Worm (Caenorhabditis elegans) whole organism, L3 larva: ENCODE measurements around the gene Y57A10C.9.

Experiments used
- R02D3.7 ChIP-seq: fragments of 150-350 bp; optimal IDR thresholded peaks from 2 replicates; lab custom pipeline; 2014; ENCODE audit warnings: missing biosample characterization, missing genetic modification characterization
- ceh-16 ChIP-seq: sonication (generic microtip); optimal IDR thresholded peaks from 2 replicates; lab custom pipeline; 2017; ENCODE audit warnings: missing biosample characterization, missing genetic modification characterization
- ceh-28 ChIP-seq: fragments of 150-350 bp; optimal IDR thresholded peaks from 2 replicates; lab custom pipeline; 2014; ENCODE audit warnings: missing biosample characterization, missing genetic modification reagents, missing genetic modification characterization
- ceh-82 ChIP-seq: fragments of 150-350 bp; optimal IDR thresholded peaks from 2 replicates; lab custom pipeline; 2014; ENCODE audit warnings: missing biosample characterization, missing genetic modification characterization
- ceh-9 ChIP-seq: sonication (generic microtip); optimal IDR thresholded peaks from 2 replicates; lab custom pipeline; 2018; ENCODE audit warnings: missing biosample characterization, missing genetic modification characterization
- egl-5 ChIP-seq: fragments of 150-350 bp; optimal IDR thresholded peaks from 2 replicates; lab custom pipeline; 2017; ENCODE audit warnings: missing biosample characterization, missing genetic modification reagents, missing genetic modification characterization, inconsistent platforms
- elt-1 ChIP-seq: fragments of 150-350 bp; optimal IDR thresholded peaks from 2 replicates; lab custom pipeline; 2014; ENCODE audit warnings: missing biosample characterization, missing genetic modification characterization
- elt-2 ChIP-seq: sonication (generic microtip); optimal IDR thresholded peaks from 2 replicates; lab custom pipeline; 2016; ENCODE audit warnings: missing genetic modification reagents, mild to moderate bottlenecking, missing genetic modification characterization, missing compliant biosample characterization
- eor-1 ChIP-seq, 2 experiments: fragments of 150-350 bp; optimal IDR thresholded peaks; 2 replicates each; lab custom pipeline; 2014 to 2018; ENCODE audit warnings: missing biosample characterization in 2 of 2, missing genetic modification characterization in 2 of 2
- fkh-10 ChIP-seq: sonication (generic microtip); optimal IDR thresholded peaks from 2 replicates; lab custom pipeline; 2017; ENCODE audit warnings: missing biosample characterization, missing genetic modification reagents, missing genetic modification characterization
- fkh-2 ChIP-seq: fragments of 150-350 bp; optimal IDR thresholded peaks from 2 replicates; lab custom pipeline; 2014; ENCODE audit warnings: missing biosample characterization, missing genetic modification reagents, missing genetic modification characterization
- hmg-11 ChIP-seq: sonication (generic microtip); optimal IDR thresholded peaks from 2 replicates; lab custom pipeline; 2016; ENCODE audit warnings: missing genetic modification characterization, missing compliant biosample characterization
- jun-1 ChIP-seq: fragments of 150-350 bp; optimal IDR thresholded peaks from 2 replicates; lab custom pipeline; 2014; ENCODE audit warnings: missing biosample characterization, missing genetic modification reagents, missing genetic modification characterization
- lin-15B ChIP-seq: fragments of 150-350 bp; optimal IDR thresholded peaks from 2 replicates; lab custom pipeline; 2014; ENCODE audit warnings: missing biosample characterization, missing genetic modification characterization
- lin-39 ChIP-seq: fragments of 150-350 bp; optimal IDR thresholded peaks from 2 replicates; lab custom pipeline; 2018; ENCODE audit warnings: missing biosample characterization, missing genetic modification reagents, missing genetic modification characterization
- lsy-12 ChIP-seq: sonication (generic microtip); optimal IDR thresholded peaks from 2 replicates; lab custom pipeline; 2016; ENCODE audit warnings: mild to moderate bottlenecking, missing genetic modification characterization, missing compliant biosample characterization
- mdl-1 ChIP-seq: fragments of 150-350 bp; optimal IDR thresholded peaks from 2 replicates; lab custom pipeline; 2014; ENCODE audit warnings: missing biosample characterization, missing genetic modification characterization
- mml-1 ChIP-seq: fragments of 150-350 bp; sonication (generic microtip); optimal IDR thresholded peaks from 3 replicates; lab custom pipeline; 2014; ENCODE audit warnings: missing biosample characterization, missing genetic modification characterization
- nfya-1 ChIP-seq: sonication (generic microtip); optimal IDR thresholded peaks from 2 replicates; lab custom pipeline; 2017; ENCODE audit warnings: missing genetic modification characterization, mild to moderate bottlenecking, missing compliant biosample characterization, antibody characterized with exemption, moderate library complexity; ENCODE audit not compliant: insufficient read depth
- nhr-11 ChIP-seq: fragments of 150-350 bp; optimal IDR thresholded peaks from 2 replicates; lab custom pipeline; 2014; ENCODE audit warnings: missing biosample characterization, missing genetic modification characterization
- nhr-23 ChIP-seq: fragments of 150-350 bp; optimal IDR thresholded peaks from 2 replicates; lab custom pipeline; 2014; ENCODE audit warnings: missing biosample characterization, missing genetic modification reagents, missing genetic modification characterization
- nhr-237 ChIP-seq: fragments of 150-350 bp; optimal IDR thresholded peaks from 2 replicates; lab custom pipeline; 2014; ENCODE audit warnings: missing biosample characterization, missing genetic modification characterization
- nhr-28 ChIP-seq: fragments of 150-350 bp; optimal IDR thresholded peaks from 2 replicates; lab custom pipeline; 2014; ENCODE audit warnings: missing biosample characterization, missing genetic modification characterization
- nhr-76 ChIP-seq: fragments of 150-350 bp; sonication (generic microtip); optimal IDR thresholded peaks from 5 replicates; lab custom pipeline; 2014; ENCODE audit warnings: missing biosample characterization, missing genetic modification characterization
- pha-4 ChIP-seq: fragments of 150-350 bp; optimal IDR thresholded peaks from 2 replicates; lab custom pipeline; 2014; ENCODE audit warnings: missing biosample characterization, missing genetic modification reagents, missing genetic modification characterization
- pqm-1 ChIP-seq: fragments of 150-350 bp; optimal IDR thresholded peaks from 2 replicates; lab custom pipeline; 2017; ENCODE audit warnings: missing biosample characterization, missing genetic modification characterization, inconsistent platforms
- skn-1 ChIP-seq: fragments of 150-350 bp; optimal IDR thresholded peaks from 2 replicates; lab custom pipeline; 2014; ENCODE audit warnings: missing biosample characterization, missing genetic modification characterization
- snpc-4 ChIP-seq: fragments of 150-350 bp; optimal IDR thresholded peaks from 2 replicates; lab custom pipeline; 2014; ENCODE audit warnings: missing biosample characterization, missing genetic modification characterization
- tbx-2 ChIP-seq: sonication (generic microtip); optimal IDR thresholded peaks from 2 replicates; lab custom pipeline; 2016; ENCODE audit warnings: mild to moderate bottlenecking, missing genetic modification characterization, missing compliant biosample characterization
- unc-39 ChIP-seq: sonication (generic microtip); optimal IDR thresholded peaks from 4 replicates; lab custom pipeline; 2017; ENCODE audit warnings: missing biosample characterization, missing genetic modification characterization
- zag-1 ChIP-seq: fragments of 150-350 bp; optimal IDR thresholded peaks from 2 replicates; lab custom pipeline; 2014; ENCODE audit warnings: missing biosample characterization, missing genetic modification characterization
- ztf-11 ChIP-seq: fragments of 150-350 bp; optimal IDR thresholded peaks from 2 replicates; lab custom pipeline; 2014; ENCODE audit warnings: missing biosample characterization, missing genetic modification characterization
- ztf-4 ChIP-seq: fragments of 150-350 bp; optimal IDR thresholded peaks from 2 replicates; lab custom pipeline; 2014; ENCODE audit warnings: missing biosample characterization, missing genetic modification characterization

Y57A10C.9 gene

DNA sequence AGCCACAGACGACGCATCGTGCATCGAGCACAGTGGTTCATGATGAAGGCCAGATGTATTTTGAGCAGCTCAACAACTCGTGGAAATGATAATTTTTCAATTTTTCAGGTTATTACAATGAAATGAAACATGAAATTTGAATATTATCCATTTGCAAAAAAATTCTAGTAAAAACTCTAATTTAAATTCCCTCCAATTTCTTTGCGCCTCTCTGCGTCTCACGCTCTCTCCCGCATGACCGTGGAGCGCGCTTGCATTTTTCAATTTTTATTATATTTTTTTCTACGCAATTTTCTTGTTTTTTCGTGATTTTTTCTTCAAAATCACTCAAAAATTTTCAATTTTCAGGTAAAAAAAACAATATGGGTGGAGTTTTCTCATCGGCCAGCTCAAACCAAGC lies 21.1 kb upstream of the Y57A10C.9 start, which contains the start of gene tag-281:
tag-281 (plus strand) TSS at position 340 of the 400 bp plus-strand sequence.
- peak; percentile 92 for TF ChIP-seq lin-15B (tag; lab: Kevin White, UChicago)
- TF ChIP-seq jun-1 (tag; lab: Kevin White, UChicago) = peak; percentile 52
- no peak for TF ChIP-seq elt-2
- TF ChIP-seq lin-39 (tag; lab: Kevin White, UChicago) = peak; percentile 49
- TF ChIP-seq nhr-237 = no peak
- TF ChIP-seq mml-1 = no peak
- peak; percentile 52 for TF ChIP-seq egl-5
- TF ChIP-seq nfya-1 (tag; lab: Kevin White, UChicago) = peak; percentile 90
- TF ChIP-seq nhr-23 (tag; lab: Kevin White, UChicago) = peak; percentile 91
- TF ChIP-seq fkh-10 (GFP tag; lab: Kevin White, UChicago) = peak; percentile 33
- peak; percentile 53 for TF ChIP-seq pqm-1
- TF ChIP-seq elt-1 (tag; lab: Kevin White, UChicago) = no peak
- TF ChIP-seq hmg-11 = peak; percentile 22
- peak; percentile 72 for TF ChIP-seq R02D3.7 (tag; lab: Kevin White, UChicago)
- TF ChIP-seq ceh-9 (tag; lab: Kevin White, UChicago) = no peak
- no peak for TF ChIP-seq eor-1 (tag; optimal IDR thresholded peaks at IDR 0.05; lab: Kevin White, UChicago)
- peak; percentile 69 for TF ChIP-seq snpc-4 (tag; lab: Kevin White, UChicago)
- TF ChIP-seq ceh-28 = peak; percentile 52
- peak; percentile 87 for TF ChIP-seq pha-4 (tag; lab: Kevin White, UChicago)
- no peak for TF ChIP-seq ztf-11 (tag; lab: Kevin White, UChicago)
- no peak for TF ChIP-seq nhr-76
- peak; percentile 52 for TF ChIP-seq skn-1 (tag; lab: Kevin White, UChicago)
- no peak for TF ChIP-seq nhr-28 (tag; lab: Kevin White, UChicago)
- peak; percentile 6 for TF ChIP-seq tbx-2 (tag; lab: Kevin White, UChicago)
- peak; percentile 44 for TF ChIP-seq ceh-82 (tag; lab: Kevin White, UChicago)
- TF ChIP-seq ztf-4 (tag; lab: Kevin White, UChicago) = no peak
- TF ChIP-seq nhr-11 (tag; lab: Kevin White, UChicago) = no peak
- no peak for TF ChIP-seq ceh-16 (tag; lab: Kevin White, UChicago)
- TF ChIP-seq, all 47 proteins: peak for 16

DNA sequence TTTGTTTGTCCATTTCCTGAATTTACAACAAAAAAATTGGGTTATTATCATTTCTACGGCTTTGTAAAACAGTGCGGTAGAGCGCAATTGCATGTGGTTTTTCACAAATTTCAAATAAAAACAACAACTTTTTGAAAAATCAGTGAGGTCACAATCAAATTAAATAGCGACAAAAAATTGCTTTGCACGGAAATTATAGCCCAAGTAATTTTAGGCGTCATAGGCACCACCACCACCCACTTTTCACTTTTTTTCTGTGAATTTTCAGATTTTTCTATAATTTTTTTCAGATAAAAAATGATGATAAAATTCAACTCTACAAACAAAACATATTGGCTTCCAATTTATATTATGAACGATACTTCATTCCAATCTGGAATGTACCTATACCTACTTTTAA lies 18.9 kb upstream of the Y57A10C.9 start, which contains the start of gene sre-38:
sre-38 (plus strand) TSS at position 301 of the 400 bp plus-strand sequence.
- TF ChIP-seq lin-15B (tag; lab: Kevin White, UChicago) = no peak

- TF ChIP-seq unc-39 (tag; lab: Kevin White, UChicago) (no peak), ceh-82 (tag; lab: Kevin White, UChicago) (no peak)
- TF ChIP-seq, all 47 proteins: peak for 0
Observed at ce11 chrII:12456633-12457032, 18.3 kb upstream of the Y57A10C.9 start, which contains the start of gene sre-32. Gene sre-32 (minus strand): TSS chrII:12456733.

ce11 chrII:12452754-12453352 lies 14.5 kb upstream of the Y57A10C.9 start, which contains the start of the genes sre-35 and sre-33:
Gene sre-35 (minus strand): TSS chrII:12452854.
Gene sre-33 (plus strand): TSS chrII:12453302.
- no peak for TF ChIP-seq ztf-11 (tag; lab: Kevin White, UChicago)
- no peak for TF ChIP-seq pha-4 (tag; lab: Kevin White, UChicago)
- TF ChIP-seq unc-39 (tag; lab: Kevin White, UChicago) = no peak
- no peak for TF ChIP-seq zag-1 (tag; lab: Kevin White, UChicago)
- TF ChIP-seq egl-5 = no peak
- no peak for TF ChIP-seq ceh-28
- no peak for TF ChIP-seq pqm-1
- no peak for TF ChIP-seq ceh-9 (tag; lab: Kevin White, UChicago)
- TF ChIP-seq fkh-2 (tag; lab: Kevin White, UChicago) = no peak
- no peak for TF ChIP-seq nhr-76
- no peak for TF ChIP-seq ceh-82 (tag; lab: Kevin White, UChicago)
- TF ChIP-seq skn-1 (tag; lab: Kevin White, UChicago) = no peak
- TF ChIP-seq fkh-10 (GFP tag; lab: Kevin White, UChicago) = no peak
- no peak for TF ChIP-seq R02D3.7 (tag; lab: Kevin White, UChicago)
- no peak for TF ChIP-seq lsy-12 (tag; lab: Kevin White, UChicago)
- no peak for TF ChIP-seq jun-1 (tag; lab: Kevin White, UChicago)
- TF ChIP-seq mdl-1 = no peak
- TF ChIP-seq lin-39 (tag; lab: Kevin White, UChicago) = no peak
- TF ChIP-seq snpc-4 (tag; lab: Kevin White, UChicago) = no peak
